Worm (Caenorhabditis elegans) whole organism, L4 larva: ENCODE results near the gene T23F6.3.
A peak's percentile ranks its signal among the peaks of the same experiment; 100 is the strongest.

Source experiments
- D1046.2 ChIP-seq: fragments of 200-800 bp; sonication (Bioruptor generic); IDR thresholded peaks from 2 replicates; pipeline ENCODE4 v1.3.6; 2022; ENCODE audit warnings: missing genetic modification characterization, missing compliant biosample characterization
- R02D3.7 ChIP-seq: fragments of 150-350 bp; sonication (generic microtip); optimal IDR thresholded peaks from 3 replicates; lab custom pipeline; 2014; ENCODE audit warnings: missing biosample characterization, missing genetic modification characterization
- T26A8.4 ChIP-seq: fragments of 200-800 bp; sonication (Bioruptor generic); IDR thresholded peaks from 2 replicates; pipeline ENCODE4 v1.3.6; 2022; ENCODE audit warnings: missing genetic modification characterization, missing compliant biosample characterization
- ZK546.5 ChIP-seq, 2 experiments: sonication (generic microtip); optimal IDR thresholded peaks; 2 replicates each; lab custom pipeline; 2017; ENCODE audit warnings: missing biosample characterization in 2 of 2, missing genetic modification characterization in 2 of 2
- attf-4 ChIP-seq: sonication (generic microtip); optimal IDR thresholded peaks from 3 replicates; lab custom pipeline; 2017; ENCODE audit warnings: missing biosample characterization, missing genetic modification characterization
- ceh-28 ChIP-seq: fragments of 150-350 bp; optimal IDR thresholded peaks from 2 replicates; lab custom pipeline; 2014; ENCODE audit warnings: missing biosample characterization, missing genetic modification reagents, missing genetic modification characterization
- ceh-32 ChIP-seq: sonication (generic microtip); optimal IDR thresholded peaks from 2 replicates; lab custom pipeline; 2016; ENCODE audit warnings: mild to moderate bottlenecking, missing genetic modification characterization, missing compliant biosample characterization; ENCODE audit not compliant: poor library complexity
- ceh-44 ChIP-seq: fragments of 200-800 bp; sonication (Bioruptor generic); IDR thresholded peaks from 2 replicates; pipeline ENCODE4 v1.3.6; 2022; ENCODE audit warnings: missing genetic modification reagents, missing genetic modification characterization, missing compliant biosample characterization
- ces-1 ChIP-seq: fragments of 150-350 bp; sonication (generic microtip); optimal IDR thresholded peaks from 4 replicates; lab custom pipeline; 2014; ENCODE audit warnings: missing biosample characterization, missing genetic modification reagents, missing genetic modification characterization
- ctbp-1 ChIP-seq: fragments of 200-800 bp; sonication (Bioruptor generic); IDR thresholded peaks from 2 replicates; pipeline ENCODE4 v1.3.6; 2022; ENCODE audit warnings: missing genetic modification reagents, missing genetic modification characterization, missing compliant biosample characterization
- daf-16 ChIP-seq, 3 experiments: sonication (generic microtip); optimal IDR thresholded peaks; 2 replicates each; lab custom pipeline; 2016 to 2017; ENCODE audit warnings: missing genetic modification characterization in 3 of 3, missing genetic modification reagents in 3 of 3, mild to moderate bottlenecking in 2 of 3, missing compliant biosample characterization in 2 of 3, missing biosample characterization in 1 of 3, moderate library complexity in 1 of 3
- daf-19 ChIP-seq: fragments of 200-800 bp; sonication (Bioruptor generic); conservative IDR thresholded peaks from 2 replicates; pipeline ENCODE4 v1.3.6; 2022; ENCODE audit warnings: missing genetic modification characterization, missing compliant biosample characterization
- dmd-8 ChIP-seq: fragments of 200-800 bp; sonication (Bioruptor generic); IDR thresholded peaks from 2 replicates; pipeline ENCODE4 v1.3.6; 2022; ENCODE audit warnings: missing genetic modification characterization, missing compliant biosample characterization
- egl-27 ChIP-seq: sonication (generic microtip); optimal IDR thresholded peaks from 3 replicates; lab custom pipeline; 2017; ENCODE audit warnings: missing biosample characterization, missing genetic modification reagents, missing genetic modification characterization
- fkh-10 ChIP-seq: fragments of 150-350 bp; optimal IDR thresholded peaks from 2 replicates; lab custom pipeline; 2014; ENCODE audit warnings: missing biosample characterization, missing genetic modification reagents, missing genetic modification characterization
- hif-1 ChIP-seq, 2 experiments: sonication (generic microtip); optimal IDR thresholded peaks; 2 replicates each; lab custom pipeline; 2016 to 2017; ENCODE audit warnings: missing compliant biosample characterization in 2 of 2, missing genetic modification characterization in 2 of 2, missing genetic modification reagents in 2 of 2, missing genotype in 2 of 2, mild to moderate bottlenecking in 1 of 2
- hlh-11 ChIP-seq: fragments of 200-800 bp; sonication (Bioruptor generic); optimal IDR thresholded peaks from 2 replicates; lab custom pipeline; 2018; ENCODE audit warnings: mild to moderate bottlenecking, missing genetic modification characterization, missing compliant biosample characterization
- lim-7 ChIP-seq: fragments of 200-800 bp; sonication (Bioruptor generic); IDR thresholded peaks from 2 replicates; pipeline ENCODE4 v1.3.6; 2022; ENCODE audit warnings: missing genetic modification characterization, missing compliant biosample characterization
- lin-13 ChIP-seq: fragments of 150-350 bp; optimal IDR thresholded peaks from 2 replicates; lab custom pipeline; 2014; ENCODE audit warnings: missing biosample characterization, missing genetic modification reagents, missing genetic modification characterization
- madf-9 ChIP-seq: fragments of 200-800 bp; sonication (Bioruptor generic); conservative IDR thresholded peaks from 2 replicates; pipeline ENCODE4 v1.3.6; 2022; ENCODE audit warnings: missing genetic modification reagents, missing genetic modification characterization, missing compliant biosample characterization
- nhr-10 ChIP-seq: fragments of 150-350 bp; optimal IDR thresholded peaks from 2 replicates; lab custom pipeline; 2014; ENCODE audit warnings: missing biosample characterization, missing genetic modification characterization
- nhr-237 ChIP-seq: sonication (generic microtip); optimal IDR thresholded peaks from 2 replicates; lab custom pipeline; 2017; ENCODE audit warnings: missing biosample characterization, missing genetic modification characterization
- nhr-25 ChIP-seq: sonication (generic microtip); optimal IDR thresholded peaks from 2 replicates; lab custom pipeline; 2017; ENCODE audit warnings: missing genetic modification characterization, mild to moderate bottlenecking, missing compliant biosample characterization, antibody characterized with exemption, moderate library complexity, borderline replicate concordance; ENCODE audit not compliant: insufficient read depth
- nhr-76 ChIP-seq: fragments of 150-350 bp; optimal IDR thresholded peaks from 2 replicates; lab custom pipeline; 2014; ENCODE audit warnings: missing biosample characterization, missing genetic modification characterization
- nhr-77 ChIP-seq: fragments of 150-350 bp; optimal IDR thresholded peaks from 2 replicates; lab custom pipeline; 2014; ENCODE audit warnings: missing biosample characterization, missing genetic modification characterization
- pqm-1 ChIP-seq: sonication (generic microtip); optimal IDR thresholded peaks from 2 replicates; lab custom pipeline; 2017; ENCODE audit warnings: missing biosample characterization, missing genetic modification characterization
- rbr-2 ChIP-seq: sonication (generic microtip); optimal IDR thresholded peaks from 2 replicates; lab custom pipeline; 2016; ENCODE audit warnings: missing genotype, missing genetic modification characterization, missing compliant biosample characterization
- saeg-2 ChIP-seq: fragments of 200-800 bp; sonication (Bioruptor generic); IDR thresholded peaks from 2 replicates; pipeline ENCODE4 v1.3.6; 2022; ENCODE audit warnings: missing genetic modification reagents, missing genetic modification characterization, missing compliant biosample characterization
- skn-1 ChIP-seq: fragments of 150-350 bp; optimal IDR thresholded peaks from 2 replicates; lab custom pipeline; 2014; ENCODE audit warnings: missing biosample characterization, missing genetic modification characterization
- snpc-4 ChIP-seq: fragments of 150-350 bp; optimal IDR thresholded peaks from 2 replicates; lab custom pipeline; 2014; ENCODE audit warnings: missing biosample characterization, missing genetic modification characterization
- spr-1 ChIP-seq: sonication (generic microtip); optimal IDR thresholded peaks from 2 replicates; lab custom pipeline; 2016; ENCODE audit warnings: mild to moderate bottlenecking, missing genetic modification characterization, missing compliant biosample characterization
- tag-97 ChIP-seq: fragments of 200-800 bp; sonication (Bioruptor generic); IDR thresholded peaks from 2 replicates; pipeline ENCODE4 v1.3.6; 2022; ENCODE audit warnings: missing genetic modification characterization, missing compliant biosample characterization
- tra-1 ChIP-seq: fragments of 200-800 bp; sonication (Bioruptor generic); IDR thresholded peaks from 2 replicates; pipeline ENCODE4 v1.3.6; 2022; ENCODE audit warnings: missing genetic modification reagents, missing genetic modification characterization, missing compliant biosample characterization
- unc-130 ChIP-seq: sonication (generic microtip); optimal IDR thresholded peaks from 2 replicates; lab custom pipeline; 2016; ENCODE audit warnings: missing genetic modification reagents, missing genetic modification characterization, missing compliant biosample characterization
- ztf-7 ChIP-seq: fragments of 150-350 bp; optimal IDR thresholded peaks from 2 replicates; lab custom pipeline; 2014; ENCODE audit warnings: missing biosample characterization, missing genetic modification characterization

T23F6.3 gene

DNA sequence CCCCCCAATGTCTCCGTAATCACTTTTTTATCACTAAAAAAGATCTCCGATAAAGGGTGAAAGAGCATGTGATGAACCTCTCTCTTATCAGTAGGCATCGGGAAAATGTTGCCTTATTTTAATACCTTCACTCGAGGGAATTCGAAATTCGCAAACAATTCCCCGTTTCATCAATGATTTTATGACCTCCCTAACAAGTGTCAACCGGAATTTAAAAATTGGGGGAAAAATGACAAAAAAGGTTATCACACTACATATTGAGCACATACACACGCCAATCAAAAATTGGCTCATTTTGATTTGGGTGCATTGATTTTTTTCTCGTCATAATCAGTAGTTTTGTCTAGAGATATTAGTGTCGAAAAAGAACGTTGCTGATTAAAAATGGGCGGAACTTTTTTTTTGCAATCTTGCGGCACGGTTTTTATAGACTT, 34.8 kb downstream of the T23F6.3 start (continued):
- TF ChIP-seq ceh-28 (tag; lab: Kevin White, UChicago) (no peak), nhr-237 (tag; lab: Kevin White, UChicago) (no peak)

DNA sequence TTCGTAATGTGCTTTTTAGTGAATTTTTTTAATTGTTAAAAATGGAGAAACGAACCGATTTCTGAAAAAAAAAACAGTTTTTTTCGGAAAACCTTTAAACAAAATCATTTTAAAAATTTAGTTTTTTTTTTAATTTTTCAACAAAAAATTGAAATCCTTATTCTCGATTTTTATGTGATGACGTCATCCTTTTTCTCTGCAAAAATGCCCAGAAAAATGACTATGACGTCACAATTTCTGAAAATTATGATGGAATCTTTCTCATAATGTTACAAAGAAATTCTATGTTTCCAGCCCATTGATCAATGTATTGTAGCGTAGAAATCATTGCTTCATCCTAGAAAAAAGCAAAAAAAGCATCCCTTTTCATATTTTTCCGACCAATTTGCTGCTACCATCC, 35.3 kb downstream of the T23F6.3 start:
- no peak for TF ChIP-seq hif-1 (tag; optimal IDR thresholded peaks at IDR 0.05; lab: Kevin White, UChicago)
- no peak for TF ChIP-seq tra-1 (GFP tag; lab: Robert Waterston, UW)
- no peak for TF ChIP-seq nhr-76 (tag; lab: Kevin White, UChicago)
- TF ChIP-seq hlh-11 = no peak
- no peak for TF ChIP-seq nhr-77
- TF ChIP-seq ctbp-1 (GFP tag; lab: Robert Waterston, UW) = no peak
- no peak for TF ChIP-seq fkh-10
- TF ChIP-seq skn-1 = no peak
- TF ChIP-seq T26A8.4 (GFP tag; lab: Robert Waterston, UW) = no peak
- no peak for TF ChIP-seq lim-7 (GFP tag; lab: Robert Waterston, UW)
- TF ChIP-seq attf-4 (tag; lab: Kevin White, UChicago) = no peak
- no peak for TF ChIP-seq nhr-10 (tag; lab: Kevin White, UChicago)
- no peak for TF ChIP-seq ceh-32 (tag; lab: Kevin White, UChicago)
- TF ChIP-seq, all 104 proteins: peak for 0

DNA sequence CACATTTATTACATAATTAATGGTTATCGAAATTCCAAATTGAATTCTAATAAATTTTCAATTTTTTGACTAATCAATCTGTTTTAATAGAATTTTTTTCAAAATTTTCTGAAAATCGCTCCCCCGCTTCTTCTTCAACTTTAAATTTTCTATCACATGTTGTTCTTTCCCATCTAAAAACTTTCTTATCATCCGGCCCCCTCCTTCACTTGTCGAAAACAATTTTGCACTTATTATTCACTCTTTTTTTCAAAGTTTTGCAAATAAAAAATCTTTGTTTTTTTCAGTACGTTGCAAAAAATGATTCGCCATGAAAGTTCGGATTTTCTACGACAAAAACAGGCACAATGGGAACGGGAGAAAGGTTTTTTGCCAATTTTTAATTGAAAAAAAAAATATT, 36.2 kb downstream of the T23F6.3 start, which contains the start of gene T23B5.3:
TSS of gene T23B5.3 (plus strand) at position 301 of the 400 bp plus-strand sequence.
- TF ChIP-seq pqm-1 (tag; lab: Kevin White, UChicago) = no peak
- TF ChIP-seq nhr-76 (tag; lab: Kevin White, UChicago) = no peak
- TF ChIP-seq daf-16 (GFP tag; optimal IDR thresholded peaks at IDR 0.05; lab: Kevin White, UChicago) = no peak
- TF ChIP-seq daf-16 (tag; optimal IDR thresholded peaks at IDR 0.05; lab: Kevin White, UChicago) = peak; percentile 46
- TF ChIP-seq dmd-8 (GFP tag; lab: Robert Waterston, UW) = no peak
- no peak for TF ChIP-seq ZK546.5 (tag; optimal IDR thresholded peaks at IDR 0.05; lab: Kevin White, UChicago)

DNA sequence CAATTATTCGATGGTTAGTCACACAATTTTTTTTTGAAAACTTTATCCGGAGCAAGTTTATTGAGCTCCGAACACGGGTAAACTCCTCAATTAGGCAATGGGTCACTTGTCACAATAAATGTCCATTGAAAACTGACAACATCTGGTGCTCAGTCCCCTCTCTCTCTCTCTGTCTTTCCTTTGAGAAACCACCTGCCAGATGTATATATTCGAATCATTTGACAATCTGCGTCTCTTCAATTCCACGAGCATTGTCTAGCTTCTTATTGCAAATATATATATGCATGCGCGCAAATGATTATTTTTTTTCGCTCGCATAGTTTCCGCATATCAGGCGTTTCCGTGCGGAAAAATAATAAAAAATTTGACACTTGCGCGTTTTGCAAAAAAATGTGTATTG, 38.7 kb downstream of the T23F6.3 start:
- TF ChIP-seq daf-19 (GFP tag; lab: Robert Waterston, UW) (no peak), unc-130 (GFP tag; lab: Kevin White, UChicago) (no peak), madf-9 (GFP tag; lab: Robert Waterston, UW) (no peak), R02D3.7 (tag; lab: Kevin White, UChicago) (no peak), D1046.2 (GFP tag; lab: Robert Waterston, UW) (no peak), nhr-25 (tag; lab: Kevin White, UChicago) (no peak), egl-27 (tag; lab: Kevin White, UChicago) (no peak), saeg-2 (no peak), spr-1 (tag; lab: Kevin White, UChicago) (no peak), ceh-44 (no peak), snpc-4 (no peak), hif-1 (tag; optimal IDR thresholded peaks at IDR 0.05; lab: Kevin White, UChicago) (no peak), tag-97 (GFP tag; lab: Robert Waterston, UW) (no peak), rbr-2 (tag; lab: Kevin White, UChicago) (no peak), lin-13 (GFP tag; lab: Kevin White, UChicago) (no peak), ces-1 (no peak), ztf-7 (tag; lab: Kevin White, UChicago) (no peak)
- TF ChIP-seq, all 104 proteins: peak for 0
